ENCODE assay signal across 1 fruit fly cellular context in the genomic region with DNA sequence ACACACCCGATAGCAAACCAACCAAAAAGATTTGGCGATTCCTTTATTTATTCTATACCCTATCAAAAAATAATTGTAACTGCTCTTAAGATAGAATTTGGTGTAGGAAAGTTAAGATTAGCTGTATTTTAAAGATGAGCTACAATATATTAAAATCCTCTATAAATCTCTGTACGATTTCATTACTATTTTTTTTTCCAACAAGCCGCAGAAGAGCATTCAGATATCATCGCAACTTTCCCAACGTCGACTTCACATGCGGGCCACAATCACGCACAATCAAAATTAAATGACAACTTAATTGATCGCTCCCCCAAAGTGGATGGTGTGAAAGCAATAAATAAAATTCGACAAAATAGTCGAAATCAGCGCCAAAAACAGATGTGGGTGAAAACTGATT.
A peak's percentile ranks its signal among the peaks of the same experiment; 100 is the strongest.
TF ChIP-seq lines count a peak whose summit lies in the region.

No protein-coding gene starts in this region.

TF ChIP-seq in whole organism, embryonic, 481 proteins besides CTCF, POLR2A, EP300 and RAD21 (continued from another document):
- TF ChIP-seq chm (GFP tag; IDR thresholded peaks at IDR 0.05; lab: Robert Waterston, UW) (no peak), Doc2 (GFP tag; IDR thresholded peaks at IDR 0.05; lab: Robert Waterston, UW) (no peak), Oli (tag; optimal IDR thresholded peaks at IDR 0.05; lab: Kevin White, UChicago) (peak; percentile 29), jing (GFP tag; optimal IDR thresholded peaks at IDR 0.05; lab: Kevin White, UChicago) (no peak), CG3281 (GFP tag; optimal IDR thresholded peaks at IDR 0.05; lab: Kevin White, UChicago) (peak; percentile 29), CG4854 (GFP tag; optimal IDR thresholded peaks at IDR 0.05; lab: Kevin White, UChicago) (no peak), CG8924 (tag; optimal IDR thresholded peaks at IDR 0.05; lab: Kevin White, UChicago) (no peak), CG6689 (GFP tag; IDR thresholded peaks at IDR 0.05; lab: Robert Waterston, UW) (peak; percentile 46), Dek (tag; optimal IDR thresholded peaks at IDR 0.05; lab: Kevin White, UChicago) (peak; percentile 41), NC2α (GFP tag; optimal IDR thresholded peaks at IDR 0.05; lab: Kevin White, UChicago) (no peak), twi (tag; optimal IDR thresholded peaks at IDR 0.05; lab: Kevin White, UChicago) (no peak), unc-4 (GFP tag; IDR thresholded peaks at IDR 0.05; lab: Robert Waterston, UW; ENCODE audit: partially characterized antibody) (no peak), CG32532 (GFP tag; IDR thresholded peaks at IDR 0.05; lab: Robert Waterston, UW) (peak; percentile 32; the same call in 1 of the 2 replicates), tin (GFP tag; optimal IDR thresholded peaks at IDR 0.05; lab: Kevin White, UChicago) (peak; percentile 10), Dp (GFP tag; optimal IDR thresholded peaks at IDR 0.05; lab: Kevin White, UChicago) (no peak), kah (GFP tag; optimal IDR thresholded peaks at IDR 0.05; lab: Kevin White, UChicago) (no peak), CG8281 (tag; optimal IDR thresholded peaks at IDR 0.05; lab: Kevin White, UChicago) (no peak), Fer3 (tag; optimal IDR thresholded peaks at IDR 0.05; lab: Kevin White, UChicago) (peak; percentile 14), dmrt11E (tag; optimal IDR thresholded peaks at IDR 0.05; lab: Kevin White, UChicago) (no peak), ind (GFP tag; optimal IDR thresholded peaks at IDR 0.05; lab: Kevin White, UChicago) (peak; percentile 18), pfk (GFP tag; optimal IDR thresholded peaks at IDR 0.05; lab: Kevin White, UChicago) (no peak), aop (GFP tag; IDR thresholded peaks at IDR 0.05; lab: Robert Waterston, UW) (no peak), CG11723 (GFP tag; optimal IDR thresholded peaks at IDR 0.05; lab: Kevin White, UChicago) (no peak), CG5180 (GFP tag; optimal IDR thresholded peaks at IDR 0.05; lab: Kevin White, UChicago) (no peak), CG9797 (GFP tag; optimal IDR thresholded peaks at IDR 0.05; lab: Kevin White, UChicago) (no peak), CG4360 (GFP tag; IDR thresholded peaks at IDR 0.05; lab: Robert Waterston, UW) (no peak), CG7745 (tag; optimal IDR thresholded peaks at IDR 0.05; lab: Kevin White, UChicago) (no peak), Awh (GFP tag; IDR thresholded peaks at IDR 0.05; lab: Robert Waterston, UW) (no peak), CG11085 (GFP tag; IDR thresholded peaks at IDR 0.05; lab: Robert Waterston, UW) (no peak), CG18599 (GFP tag; optimal IDR thresholded peaks at IDR 0.05; lab: Kevin White, UChicago) (peak; percentile 44), Dref (GFP tag; IDR thresholded peaks at IDR 0.05; lab: Robert Waterston, UW) (no peak), Antp (GFP tag; optimal IDR thresholded peaks at IDR 0.05; lab: Kevin White, UChicago) (no peak), dysf (GFP tag; IDR thresholded peaks at IDR 0.05; lab: Robert Waterston, UW) (peak; percentile 69), CG8388 (GFP tag; optimal IDR thresholded peaks at IDR 0.05; lab: Kevin White, UChicago) (no peak), HLH54F (GFP tag; optimal IDR thresholded peaks at IDR 0.05; lab: Kevin White, UChicago) (peak; percentile 17), C15 (GFP tag; IDR thresholded peaks at IDR 0.05; lab: Robert Waterston, UW) (no peak), CG18619 (GFP tag; optimal IDR thresholded peaks at IDR 0.05; lab: Kevin White, UChicago) (peak; percentile 9), YL-1 (GFP tag; optimal IDR thresholded peaks at IDR 0.05; lab: Kevin White, UChicago) (no peak), CG12391 (tag; optimal IDR thresholded peaks at IDR 0.05; lab: Kevin White, UChicago) (peak; percentile 30), CG4424 (GFP tag; optimal IDR thresholded peaks at IDR 0.05; lab: Kevin White, UChicago) (no peak), fu2 (GFP tag; optimal IDR thresholded peaks at IDR 0.05; lab: Kevin White, UChicago) (no peak), CHES-1-like (GFP tag; optimal IDR thresholded peaks at IDR 0.05; lab: Kevin White, UChicago) (no peak), Dip2 (GFP tag; IDR thresholded peaks at IDR 0.05; lab: Robert Waterston, UW) (no peak), TFAM (GFP tag; optimal IDR thresholded peaks at IDR 0.05; lab: Kevin White, UChicago) (no peak), CG12236 (GFP tag; optimal IDR thresholded peaks at IDR 0.05; lab: Kevin White, UChicago) (no peak), NfI (GFP tag; optimal IDR thresholded peaks at IDR 0.05; lab: Kevin White, UChicago) (peak; percentile 17), CG2678 (tag; optimal IDR thresholded peaks at IDR 0.05; lab: Kevin White, UChicago) (peak; percentile 61), CG6654 (GFP tag; optimal IDR thresholded peaks at IDR 0.05; lab: Kevin White, UChicago) (no peak), Aef1 (GFP tag; IDR thresholded peaks at IDR 0.05; lab: Robert Waterston, UW) (peak; percentile 19; the same call in 1 of the 3 replicates), CG1233 (GFP tag; optimal IDR thresholded peaks at IDR 0.05; lab: Kevin White, UChicago) (no peak), CG16813 (GFP tag; IDR thresholded peaks at IDR 0.05; lab: Robert Waterston, UW; ENCODE audit: partially characterized antibody) (no peak), CG1832 (GFP tag; optimal IDR thresholded peaks at IDR 0.05; lab: Kevin White, UChicago) (no peak), Max (GFP tag; optimal IDR thresholded peaks at IDR 0.05; lab: Kevin White, UChicago) (no peak), cg (GFP tag; optimal IDR thresholded peaks at IDR 0.05; lab: Kevin White, UChicago) (no peak), zfh1 (GFP tag; IDR thresholded peaks at IDR 0.05; lab: Robert Waterston, UW) (no peak), CG10209 (GFP tag; optimal IDR thresholded peaks at IDR 0.05; lab: Kevin White, UChicago) (peak; percentile 28), prd (optimal IDR thresholded peaks at IDR 0.05; lab: Kevin White, UChicago) (no peak), prd (GFP tag; IDR thresholded peaks at IDR 0.05; lab: Robert Waterston, UW) (0 out of 3 replicates have a peak, but pooled peaks have one; percentile 40), Pdp1 (GFP tag; optimal IDR thresholded peaks at IDR 0.05; lab: Kevin White, UChicago) (peak in 1 of 2 experiments; percentile 21), Mes4 (GFP tag; optimal IDR thresholded peaks at IDR 0.05; lab: Kevin White, UChicago) (no peak), CG12071 (GFP tag; optimal IDR thresholded peaks at IDR 0.05; lab: Kevin White, UChicago) (no peak), hbn (GFP tag; IDR thresholded peaks at IDR 0.05; lab: Robert Waterston, UW; ENCODE audit: partially characterized antibody) (no peak), CG7271 (tag; optimal IDR thresholded peaks at IDR 0.05; lab: Kevin White, UChicago) (no peak), caup (GFP tag; optimal IDR thresholded peaks at IDR 0.05; lab: Kevin White, UChicago; ENCODE audit: severe bottlenecking) (no peak), Jarid2 (GFP tag; optimal IDR thresholded peaks at IDR 0.05; lab: Kevin White, UChicago) (no peak), CG10654 (GFP tag; optimal IDR thresholded peaks at IDR 0.05; lab: Kevin White, UChicago) (no peak), toy (GFP tag; IDR thresholded peaks at IDR 0.05; lab: Robert Waterston, UW) (no peak), Eip74EF (GFP tag; optimal IDR thresholded peaks at IDR 0.05; lab: Kevin White, UChicago) (no peak), hkb (optimal IDR thresholded peaks at IDR 0.05; lab: Kevin White, UChicago) (no peak), hkb (GFP tag; IDR thresholded peaks at IDR 0.05; lab: Robert Waterston, UW) (no peak; the same call in 1 of the 2 replicates), tup (GFP tag; optimal IDR thresholded peaks at IDR 0.05; lab: Kevin White, UChicago) (no peak), CG15696 (tag; optimal IDR thresholded peaks at IDR 0.05; lab: Kevin White, UChicago) (no peak), CG30403 (GFP tag; optimal IDR thresholded peaks at IDR 0.05; lab: Kevin White, UChicago) (peak; percentile 47), CG2116 (GFP tag; optimal IDR thresholded peaks at IDR 0.05; lab: Kevin White, UChicago) (no peak), Six4 (GFP tag; optimal IDR thresholded peaks at IDR 0.05; lab: Kevin White, UChicago) (no peak), CG12104 (GFP tag; optimal IDR thresholded peaks at IDR 0.05; lab: Kevin White, UChicago) (no peak), Med (GFP tag; lab: Kevin White, UChicago) (peak; percentile 78)
